Worm (Caenorhabditis elegans): ENCODE data around the gene vhp-1.

Gene vhp-1

DNA sequence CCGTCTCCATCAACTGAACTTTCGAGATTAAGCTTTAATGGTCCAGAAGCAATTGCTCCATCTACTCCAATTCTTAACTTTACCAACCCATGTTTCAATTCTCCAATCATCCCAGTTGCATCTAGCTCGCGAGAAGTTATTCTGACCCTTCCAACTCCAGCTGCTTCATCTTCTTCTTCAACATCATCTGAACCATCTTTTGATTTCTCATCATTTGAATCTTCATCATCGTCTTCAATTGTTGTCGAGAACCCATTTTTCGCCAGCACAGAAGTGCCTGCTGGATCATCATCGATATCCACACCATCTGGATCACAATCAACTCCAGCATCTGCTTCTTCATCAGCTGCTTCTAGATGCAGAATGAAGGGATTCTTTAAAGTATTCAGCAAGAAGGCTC lies 16.5 kb downstream of the vhp-1 start:
- TF ChIP-seq set-16 (GFP tag; IDR thresholded peaks at IDR 0.05) (no peak), unc-62 (GFP tag; optimal IDR thresholded peaks at IDR 0.05 in 1 of 2) (peak in 1 of 2 experiments; percentile 81), unc-62 (tag; optimal IDR thresholded peaks at IDR 0.05) (no peak), nhr-237 (tag; optimal IDR thresholded peaks at IDR 0.05) (no peak), lin-1 (GFP tag; IDR thresholded peaks at IDR 0.05) (no peak), daf-12 (tag; optimal IDR thresholded peaks at IDR 0.05) (no peak), ZK337.2 (GFP tag; IDR thresholded peaks at IDR 0.05) (no peak), mdl-1 (tag; optimal IDR thresholded peaks at IDR 0.05) (no peak), Y75B8A.6 (GFP tag; IDR thresholded peaks at IDR 0.05) (no peak), aha-1 (tag) (peak; percentile 90)

DNA sequence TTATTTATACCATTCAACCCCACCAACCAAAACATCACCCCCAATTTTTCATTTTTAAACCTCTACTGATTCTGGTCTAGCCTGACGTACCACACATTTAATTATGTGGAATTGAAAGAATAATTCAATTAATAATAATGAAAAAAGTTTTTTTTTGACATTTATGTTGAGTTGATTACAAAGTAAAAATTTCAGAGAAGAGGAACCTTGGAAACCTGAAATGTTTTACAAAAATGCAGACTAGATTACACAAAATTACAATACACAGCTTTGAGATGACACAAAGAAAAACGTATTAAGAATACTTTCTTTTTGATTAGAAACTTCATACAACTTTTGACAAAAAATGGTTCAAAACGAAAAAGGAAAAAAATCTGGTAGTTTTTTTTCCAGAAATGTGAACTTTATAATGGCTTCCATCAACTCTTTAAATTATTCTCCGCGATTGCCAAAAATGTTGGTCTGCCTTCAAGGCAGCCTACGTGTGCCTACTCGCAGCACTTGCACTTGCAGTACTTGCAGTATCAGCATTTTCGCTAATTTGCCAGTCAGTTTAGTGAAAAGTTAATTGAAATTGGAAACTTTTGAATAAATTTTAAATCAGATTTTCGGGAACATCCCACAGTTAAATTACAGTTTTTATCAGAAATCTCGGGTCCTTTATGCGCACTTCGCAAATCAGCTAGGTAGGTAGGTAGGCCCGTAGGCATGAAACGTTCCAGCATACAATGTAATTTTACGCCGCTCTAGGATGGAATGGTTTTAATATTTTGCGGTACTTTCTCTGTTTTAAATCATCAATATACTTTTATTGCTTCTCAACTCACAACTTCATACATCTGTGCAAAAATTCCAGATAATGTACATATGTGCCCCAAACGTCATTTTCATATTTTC lies 17.8 kb downstream of the vhp-1 start:
- TF ChIP-seq T26A8.4 (GFP tag; IDR thresholded peaks at IDR 0.05) (peak; percentile 58), pha-4 (GFP tag; IDR thresholded peaks at IDR 0.05) (peak; percentile 37; the same call in 1 of the 2 replicates), pha-4 (tag; optimal IDR thresholded peaks at IDR 0.05) (no peak), mep-1 (tag; optimal IDR thresholded peaks at IDR 0.05) (peak; percentile 60), aha-1 (tag) (peak; percentile 92), lim-7 (GFP tag; IDR thresholded peaks at IDR 0.05) (0 out of 2 replicates have a peak, but pooled peaks have one; percentile 3), unc-39 (tag; optimal IDR thresholded peaks at IDR 0.05) (no peak), fkh-10 (GFP tag; optimal IDR thresholded peaks at IDR 0.05) (no peak), D1046.2 (GFP tag; IDR thresholded peaks at IDR 0.05) (no peak), lin-29 (GFP tag; IDR thresholded peaks at IDR 0.05) (0 out of 2 replicates have a peak, but pooled peaks have one; percentile 15), dve-1 (tag; optimal IDR thresholded peaks at IDR 0.05; ENCODE audit: insufficient read depth) (no peak), nhr-6 (tag; optimal IDR thresholded peaks at IDR 0.05) (no peak), dmd-9 (GFP tag; IDR thresholded peaks at IDR 0.05) (no peak), unc-62 (GFP tag; optimal IDR thresholded peaks at IDR 0.05 in 1 of 2) (peak in 1 of 2 experiments; percentile 79), unc-62 (tag; optimal IDR thresholded peaks at IDR 0.05) (no peak), egl-43 (GFP tag; IDR thresholded peaks at IDR 0.05) (0 out of 2 replicates have a peak, but pooled peaks have one; percentile 43), zfp-3 (GFP tag; conservative IDR thresholded peaks at IDR 0.05) (0 out of 2 replicates have a peak, but pooled peaks have one; percentile 72), dpl-1 (GFP tag; optimal IDR thresholded peaks at IDR 0.05) (no peak), madf-5 (GFP tag; IDR thresholded peaks at IDR 0.05) (0 out of 4 replicates have a peak, but pooled peaks of 1 of the 2 experiments have one; percentile 13), nhr-237 (tag; optimal IDR thresholded peaks at IDR 0.05) (no peak), lin-38 (GFP tag; IDR thresholded peaks at IDR 0.05) (peak; percentile 15; the same call in 1 of the 2 replicates), nhr-10 (tag; optimal IDR thresholded peaks at IDR 0.05) (peak; percentile 37), nhr-41 (GFP tag; IDR thresholded peaks at IDR 0.05) (peak; percentile 61; the same call in 1 of the 2 replicates), T20F7.1 (GFP tag; optimal IDR thresholded peaks at IDR 0.05) (peak; percentile 15), hif-1 (tag; optimal IDR thresholded peaks at IDR 0.05) (peak in 1 of 2 experiments; percentile 33), mxl-2 (GFP tag; conservative IDR thresholded peaks at IDR 0.05) (no peak), ceh-28 (tag; optimal IDR thresholded peaks at IDR 0.05) (no peak), gei-8 (GFP tag; optimal IDR thresholded peaks at IDR 0.05) (peak; percentile 63), aly-2 (tag; optimal IDR thresholded peaks at IDR 0.05) (peak; percentile 29), hlh-11 (tag; optimal IDR thresholded peaks at IDR 0.05) (peak; percentile 18), mes-2 (tag; optimal IDR thresholded peaks at IDR 0.05; ENCODE audit: poor library complexity, severe bottlenecking) (peak; percentile 37), nhr-77 (tag; optimal IDR thresholded peaks at IDR 0.05) (peak; percentile 43), ceh-20 (GFP tag; IDR thresholded peaks at IDR 0.05) (0 out of 2 replicates have a peak, but pooled peaks have one; percentile 12)
